Worm (Caenorhabditis elegans): ENCODE measurements around the gene F42A9.11.

Gene F42A9.11

ce11 chrIV:8665778-8666177, 38.3 kb downstream of the F42A9.11 start:
- TF ChIP-seq dpl-1 (GFP tag; optimal IDR thresholded peaks at IDR 0.05) (peak in 1 of 3 experiments; percentile 15), lin-35 (GFP tag; optimal IDR thresholded peaks at IDR 0.05) (peak in 1 of 2 experiments; percentile 4), lin-14 (GFP tag; optimal IDR thresholded peaks at IDR 0.05) (no peak), unc-130 (tag; optimal IDR thresholded peaks at IDR 0.05) (no peak), skn-1 (tag; optimal IDR thresholded peaks at IDR 0.05) (no peak), efl-1 (optimal IDR thresholded peaks at IDR 0.05) (no peak), efl-1 (GFP tag; optimal IDR thresholded peaks at IDR 0.05 in 1 of 2) (peak in 1 of 2 experiments; percentile 29)

- TF ChIP-seq ceh-8 (GFP tag; optimal IDR thresholded peaks at IDR 0.05): no peak
- TF ChIP-seq sox-4 (tag; optimal IDR thresholded peaks at IDR 0.05): no peak
- no peak for TF ChIP-seq sptf-1 (tag; optimal IDR thresholded peaks at IDR 0.05)
- no peak for TF ChIP-seq blmp-1 (tag; optimal IDR thresholded peaks at IDR 0.05)
- TF ChIP-seq nhr-71 (tag; optimal IDR thresholded peaks at IDR 0.05): no peak
- no peak for TF ChIP-seq aly-2 (tag; optimal IDR thresholded peaks at IDR 0.05)
- no peak for TF ChIP-seq C16A3.4 (tag; optimal IDR thresholded peaks at IDR 0.05)
- no peak for TF ChIP-seq unc-130 (tag; optimal IDR thresholded peaks at IDR 0.05)
- TF ChIP-seq lin-15B (tag; optimal IDR thresholded peaks at IDR 0.05): no peak
- no peak for TF ChIP-seq snpc-4 (tag; optimal IDR thresholded peaks at IDR 0.05)
- no peak for TF ChIP-seq hlh-17 (GFP tag; optimal IDR thresholded peaks at IDR 0.05; ENCODE audit: borderline replicate concordance)
- TF ChIP-seq isw-1 (GFP tag; IDR thresholded peaks at IDR 0.05): no peak
- TF ChIP-seq fos-1 (tag; optimal IDR thresholded peaks at IDR 0.05): no peak
- no peak for TF ChIP-seq skn-1 (tag; optimal IDR thresholded peaks at IDR 0.05)
- no peak for TF ChIP-seq hpl-2 (GFP tag; optimal IDR thresholded peaks at IDR 0.05)
- TF ChIP-seq pqm-1 (tag; optimal IDR thresholded peaks at IDR 0.05): no peak
- no peak for TF ChIP-seq lin-14 (GFP tag; optimal IDR thresholded peaks at IDR 0.05)
These were observed 41.2 kb downstream of the F42A9.11 start, which contains the start of gene cdh-5 for ce11 chrIV:8668635-8669034. Gene cdh-5 (plus strand): TSS chrIV:8668935.

- TF ChIP-seq efl-1 (optimal IDR thresholded peaks at IDR 0.05) (no peak), efl-1 (GFP tag; optimal IDR thresholded peaks at IDR 0.05 in 1 of 2) (peak in 1 of 2 experiments; percentile 26), tlp-1 (tag; optimal IDR thresholded peaks at IDR 0.05) (no peak), alr-1 (tag; optimal IDR thresholded peaks at IDR 0.05; ENCODE audit: borderline replicate concordance) (no peak)
These were observed 46.4 kb downstream of the F42A9.11 start for ce11 chrIV:8673733-8674375.

ce11 chrIV:8677303-8677702, 49.9 kb downstream of the F42A9.11 start, which contains the start of gene F08B4.8:
Gene F08B4.8 (plus strand): TSS chrIV:8677603.
- TF ChIP-seq dpl-1 (GFP tag; optimal IDR thresholded peaks at IDR 0.05) (no peak), zag-1 (tag; optimal IDR thresholded peaks at IDR 0.05) (no peak), mdl-1 (tag; optimal IDR thresholded peaks at IDR 0.05) (no peak), lir-3 (tag; optimal IDR thresholded peaks at IDR 0.05; ENCODE audit: poor library complexity) (no peak), nhr-90 (tag; optimal IDR thresholded peaks at IDR 0.05; ENCODE audit: poor library complexity) (no peak), C16A3.4 (tag; optimal IDR thresholded peaks at IDR 0.05) (no peak), unc-86 (tag; optimal IDR thresholded peaks at IDR 0.05) (no peak), dsc-1 (tag; optimal IDR thresholded peaks at IDR 0.05) (no peak), hlh-4 (tag; optimal IDR thresholded peaks at IDR 0.05) (no peak), nhr-85 (tag) (no peak), lin-15B (tag; optimal IDR thresholded peaks at IDR 0.05) (no peak), efl-1 (optimal IDR thresholded peaks at IDR 0.05) (no peak), efl-1 (GFP tag; optimal IDR thresholded peaks at IDR 0.05 in 1 of 2) (no peak), irx-1 (tag; optimal IDR thresholded peaks at IDR 0.05) (no peak), lin-14 (GFP tag; optimal IDR thresholded peaks at IDR 0.05) (no peak), vab-15 (tag; optimal IDR thresholded peaks at IDR 0.05) (no peak), aha-1 (tag; optimal IDR thresholded peaks at IDR 0.05) (no peak), lsy-2 (tag; optimal IDR thresholded peaks at IDR 0.05) (no peak), mef-2 (tag; optimal IDR thresholded peaks at IDR 0.05) (no peak), lin-35 (GFP tag; optimal IDR thresholded peaks at IDR 0.05) (no peak), hpl-2 (GFP tag; optimal IDR thresholded peaks at IDR 0.05) (no peak)
